Fruit fly (Drosophila melanogaster) whole organism, adult: ENCODE data around the gene Ae2.
A peak's percentile ranks its signal among the peaks of the same experiment; 100 is the strongest.

Experiments
- CG11617 ChIP-seq: fragments of 200-800 bp; sonication (Bioruptor generic); optimal IDR thresholded peaks from 2 replicates; lab custom pipeline; 2017; ENCODE audit warnings: mild to moderate bottlenecking, missing biosample characterization, missing genetic modification reagents, missing genetic modification characterization
- CG12768 ChIP-seq: fragments of 200-800 bp; sonication (Bioruptor generic); optimal IDR thresholded peaks from 2 replicates; lab custom pipeline; 2017; ENCODE audit warnings: missing biosample characterization, missing genetic modification characterization, mild to moderate bottlenecking, moderate library complexity, missing genetic modification reagents
- CG14711 ChIP-seq: fragments of 200-800 bp; sonication (Bioruptor generic); optimal IDR thresholded peaks from 2 replicates; lab custom pipeline; 2018; ENCODE audit warnings: missing biosample characterization, mild to moderate bottlenecking, missing genetic modification characterization, moderate library complexity
- CG1620 ChIP-seq: fragments of 200-800 bp; sonication (Bioruptor generic); optimal IDR thresholded peaks from 2 replicates; lab custom pipeline; 2016; ENCODE audit warnings: missing biosample characterization, missing genetic modification characterization
- CG33017 ChIP-seq: fragments of 200-800 bp; sonication (Bioruptor generic); optimal IDR thresholded peaks from 2 replicates; lab custom pipeline; 2018; ENCODE audit warnings: missing biosample characterization, mild to moderate bottlenecking, missing genetic modification characterization, moderate library complexity
- CG5204 ChIP-seq: fragments of 200-800 bp; sonication (Bioruptor generic); optimal IDR thresholded peaks from 2 replicates; lab custom pipeline; 2016; ENCODE audit warnings: missing biosample characterization, missing genetic modification characterization
- CG7045 ChIP-seq: fragments of 200-800 bp; sonication (Bioruptor generic); optimal IDR thresholded peaks from 2 replicates; lab custom pipeline; 2017; ENCODE audit warnings: missing biosample characterization, mild to moderate bottlenecking, missing genetic modification characterization
- CG7101 ChIP-seq: fragments of 200-800 bp; sonication (Bioruptor generic); optimal IDR thresholded peaks from 2 replicates; lab custom pipeline; 2018; ENCODE audit warnings: missing biosample characterization, mild to moderate bottlenecking, missing genetic modification characterization, moderate library complexity
- Clk ChIP-seq: fragments of 200-800 bp; sonication (Bioruptor generic); optimal IDR thresholded peaks from 2 replicates; lab custom pipeline; 2017; ENCODE audit warnings: missing biosample characterization, missing genetic modification characterization
- Crg-1 ChIP-seq: fragments of 200-800 bp; sonication (Bioruptor generic); optimal IDR thresholded peaks from 2 replicates; lab custom pipeline; 2016; ENCODE audit warnings: missing biosample characterization, missing genetic modification characterization
- Hr96 ChIP-seq: fragments of 200-800 bp; sonication (Bioruptor generic); optimal IDR thresholded peaks from 2 replicates; lab custom pipeline; 2016; ENCODE audit warnings: missing biosample characterization, missing genetic modification characterization
- Mnt ChIP-seq: fragments of 200-800 bp; sonication (Bioruptor generic); optimal IDR thresholded peaks from 2 replicates; lab custom pipeline; 2016; ENCODE audit warnings: missing biosample characterization, mild to moderate bottlenecking, missing genetic modification characterization
- bab1 ChIP-seq: fragments of 200-800 bp; sonication (Bioruptor generic); optimal IDR thresholded peaks from 3 replicates; lab custom pipeline; 2019; ENCODE audit warnings: missing biosample characterization, mild to moderate bottlenecking, missing genetic modification characterization, moderate library complexity
- cic ChIP-seq: fragments of 200-800 bp; sonication (Bioruptor generic); optimal IDR thresholded peaks from 2 replicates; lab custom pipeline; 2017; ENCODE audit warnings: missing biosample characterization, mild to moderate bottlenecking, missing genetic modification characterization, moderate library complexity
- cnc ChIP-seq, 2 experiments: fragments of >200 bp; optimal IDR thresholded peaks; 2 replicates each; lab custom pipeline; 2017
- kay ChIP-seq: fragments of 200-800 bp; sonication (Bioruptor generic); peaks from one replicate; lab custom pipeline; 2016; ENCODE audit warnings: missing biosample characterization, missing genetic modification characterization, borderline replicate concordance
- ovo ChIP-seq: fragments of 200-800 bp; sonication (Bioruptor generic); optimal IDR thresholded peaks from 2 replicates; lab custom pipeline; 2016; ENCODE audit warnings: missing biosample characterization, missing genetic modification characterization
- pad ChIP-seq: fragments of 200-800 bp; sonication (Bioruptor generic); optimal IDR thresholded peaks from 3 replicates; lab custom pipeline; 2017; ENCODE audit warnings: missing biosample characterization, missing genetic modification characterization, mild to moderate bottlenecking, moderate library complexity, missing genetic modification reagents
- tj ChIP-seq: fragments of 200-800 bp; sonication (Bioruptor generic); optimal IDR thresholded peaks from 3 replicates; lab custom pipeline; 2017; ENCODE audit warnings: missing biosample characterization, mild to moderate bottlenecking, missing genetic modification characterization, moderate library complexity
- toe ChIP-seq: fragments of 200-800 bp; sonication (Bioruptor generic); optimal IDR thresholded peaks from 2 replicates; lab custom pipeline; 2016; ENCODE audit warnings: missing biosample characterization, missing genetic modification characterization

Ae2 gene

dm6 chr3L:9762036-9762597 lies 1.2 kb upstream of the Ae2 start:
- TF ChIP-seq Mnt (GFP tag; lab: Kevin White, UChicago): no peak
- TF ChIP-seq CG5204 (GFP tag; lab: Kevin White, UChicago): no peak
- TF ChIP-seq cic (GFP tag; lab: Kevin White, UChicago): peak; percentile 9
- peak; percentile 65 for TF ChIP-seq tj (GFP tag; lab: Kevin White, UChicago)
- no peak for TF ChIP-seq CG33017 (tag; lab: Kevin White, UChicago)
- TF ChIP-seq CG11617 (GFP tag; lab: Kevin White, UChicago): no peak
- peak; percentile 4 for TF ChIP-seq CG1620 (GFP tag; lab: Kevin White, UChicago)
- TF ChIP-seq CG12768 (GFP tag; lab: Kevin White, UChicago): no peak
- peak; percentile 25 for TF ChIP-seq bab1 (GFP tag; lab: Kevin White, UChicago)

- TF ChIP-seq Mnt (GFP tag; lab: Kevin White, UChicago): no peak
- peak; percentile 54 for TF ChIP-seq kay
- TF ChIP-seq CG11617 (GFP tag; lab: Kevin White, UChicago): no peak
- no peak for TF ChIP-seq cnc (optimal IDR thresholded peaks at IDR 0.05; lab: Kevin White, UChicago)
Observed at dm6 chr3L:9764307-9764706, 963 bp downstream of the Ae2 start.

- TF ChIP-seq CG5204 (GFP tag; lab: Kevin White, UChicago) (no peak), kay (no peak), tj (GFP tag; lab: Kevin White, UChicago) (no peak), CG7045 (GFP tag; lab: Kevin White, UChicago) (no peak)
Observed at dm6 chr3L:9764915-9765709, 1.8 kb downstream of the Ae2 start.

DNA sequence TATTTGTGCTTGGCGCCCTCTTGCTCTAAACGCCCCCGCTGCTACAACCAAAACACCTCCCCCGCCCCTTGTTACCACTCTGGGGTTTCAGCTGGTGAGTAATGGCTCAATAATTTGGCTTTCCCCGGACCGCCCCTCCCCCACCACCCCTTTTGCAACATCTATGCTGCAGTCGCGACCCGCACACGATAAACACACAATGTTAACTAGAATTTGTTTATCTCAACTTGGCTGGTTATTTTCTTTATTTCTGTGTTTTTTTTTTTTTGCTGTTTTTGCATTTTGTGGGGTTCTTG lies 2.3 kb downstream of the Ae2 start:
- TF ChIP-seq CG7045 (GFP tag; lab: Kevin White, UChicago): no peak
- TF ChIP-seq CG14711 (tag; lab: Kevin White, UChicago): no peak
- TF ChIP-seq CG5204 (GFP tag; lab: Kevin White, UChicago): no peak
- TF ChIP-seq CG7101 (tag; lab: Kevin White, UChicago): no peak
- no peak for TF ChIP-seq Crg-1 (GFP tag; lab: Kevin White, UChicago)
- no peak for TF ChIP-seq CG11617 (GFP tag; lab: Kevin White, UChicago)
- no peak for TF ChIP-seq CG1620 (GFP tag; lab: Kevin White, UChicago)
- no peak for TF ChIP-seq pad
- no peak for TF ChIP-seq tj (GFP tag; lab: Kevin White, UChicago)
- no peak for TF ChIP-seq Hr96 (GFP tag; lab: Kevin White, UChicago)
- no peak for TF ChIP-seq Mnt (GFP tag; lab: Kevin White, UChicago)
- TF ChIP-seq toe: no peak
- TF ChIP-seq CG33017 (tag; lab: Kevin White, UChicago): no peak
- no peak for TF ChIP-seq cnc (optimal IDR thresholded peaks at IDR 0.05; lab: Kevin White, UChicago)
- TF ChIP-seq kay: no peak

DNA sequence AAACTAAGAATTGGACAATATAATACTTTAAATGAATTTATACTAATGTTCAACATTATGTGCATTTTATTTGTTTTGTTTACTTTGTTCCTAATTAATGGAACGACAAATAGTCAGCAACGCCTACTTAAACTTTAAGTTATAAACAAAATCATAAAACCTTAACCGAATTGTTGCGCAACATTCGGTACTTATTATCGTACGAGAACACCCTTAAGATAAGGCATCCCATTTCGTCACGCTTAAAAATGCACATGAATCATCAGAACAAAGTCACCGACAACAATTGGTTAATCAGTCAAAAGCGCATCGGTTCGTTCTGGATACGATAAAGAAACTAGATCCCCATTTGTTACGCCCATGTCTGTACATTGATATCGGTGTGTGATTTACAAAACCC lies 3.0 kb downstream of the Ae2 start:
- no peak for TF ChIP-seq CG12768 (GFP tag; lab: Kevin White, UChicago)
- TF ChIP-seq pad: no peak
- no peak for TF ChIP-seq cnc (optimal IDR thresholded peaks at IDR 0.05; lab: Kevin White, UChicago)
- TF ChIP-seq CG5204 (GFP tag; lab: Kevin White, UChicago): no peak
- TF ChIP-seq CG33017 (tag; lab: Kevin White, UChicago): no peak
- TF ChIP-seq ovo (GFP tag; lab: Kevin White, UChicago): no peak
- no peak for TF ChIP-seq CG7045 (GFP tag; lab: Kevin White, UChicago)
- TF ChIP-seq Crg-1 (GFP tag; lab: Kevin White, UChicago): no peak
- TF ChIP-seq Hr96 (GFP tag; lab: Kevin White, UChicago): no peak
- no peak for TF ChIP-seq Mnt (GFP tag; lab: Kevin White, UChicago)
- no peak for TF ChIP-seq CG1620 (GFP tag; lab: Kevin White, UChicago)

DNA sequence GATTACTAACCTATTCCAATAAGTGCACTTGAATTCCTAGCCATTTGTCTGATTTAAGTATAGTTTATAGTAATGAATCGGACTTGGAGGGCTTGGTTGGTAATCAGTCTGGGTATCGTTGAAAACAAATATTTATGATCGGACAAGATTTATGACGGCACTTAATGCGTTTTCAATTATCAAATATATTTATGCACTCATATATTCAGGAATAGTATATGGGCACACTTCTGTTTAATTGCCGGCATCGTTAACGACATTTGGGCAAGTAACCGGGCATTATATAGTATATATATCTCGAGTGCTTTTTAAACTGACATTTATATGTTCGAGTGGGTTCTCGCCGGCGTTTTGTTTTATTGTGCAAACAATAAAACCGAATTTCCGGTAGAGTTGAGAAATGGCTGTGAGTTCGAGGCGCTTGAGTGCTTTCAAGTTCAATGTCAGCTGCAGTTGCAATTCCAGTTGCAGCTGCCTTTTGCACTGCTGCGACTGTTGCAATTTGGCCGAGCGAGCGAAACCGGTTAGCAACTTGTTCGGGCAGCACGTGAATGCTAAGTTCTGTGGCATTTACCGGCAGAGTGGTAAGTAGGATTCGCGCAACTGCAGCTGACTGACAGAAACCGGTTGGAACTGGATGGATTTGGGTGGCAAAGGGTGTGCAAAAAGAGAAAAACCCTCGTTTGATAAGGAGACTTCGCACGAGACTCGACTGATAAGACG lies 4.5 kb downstream of the Ae2 start:
- TF ChIP-seq CG7045 (GFP tag; lab: Kevin White, UChicago) (peak; percentile 23), kay (peak; percentile 47), CG5204 (GFP tag; lab: Kevin White, UChicago) (no peak)

DNA sequence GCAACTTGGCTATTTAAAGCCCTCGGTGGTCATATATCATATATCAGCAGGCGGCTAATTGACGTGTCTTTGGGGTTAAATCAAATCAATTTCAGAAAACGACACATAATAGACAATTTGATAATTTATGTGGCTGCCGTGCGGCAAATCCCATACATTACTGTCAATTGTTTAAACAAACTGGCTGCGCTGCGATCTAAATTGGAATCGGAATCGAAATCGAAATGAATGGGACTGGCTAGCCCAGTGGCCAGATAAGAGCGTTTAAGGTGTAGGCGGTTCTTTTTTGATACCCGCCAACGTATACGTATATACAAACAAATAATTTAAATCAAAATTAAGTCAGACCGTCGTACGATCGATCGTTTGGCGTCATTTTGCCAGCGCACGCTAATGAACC lies 5.0 kb downstream of the Ae2 start:
- TF ChIP-seq Clk (GFP tag; lab: Kevin White, UChicago) (no peak), CG11617 (GFP tag; lab: Kevin White, UChicago) (no peak), CG7101 (tag; lab: Kevin White, UChicago) (no peak), bab1 (GFP tag; lab: Kevin White, UChicago) (no peak), CG5204 (GFP tag; lab: Kevin White, UChicago) (no peak), CG7045 (GFP tag; lab: Kevin White, UChicago) (no peak), pad (no peak), Mnt (GFP tag; lab: Kevin White, UChicago) (no peak), CG12768 (GFP tag; lab: Kevin White, UChicago) (no peak), toe (no peak)
